Worm (Caenorhabditis elegans) whole organism, midembryonic: ENCODE measurements around the gene srd-16.

Experiments
- cog-1 ChIP-seq: sonication (generic microtip); optimal IDR thresholded peaks from 2 replicates; lab custom pipeline; 2016; ENCODE audit warnings: missing genetic modification characterization, missing compliant biosample characterization
- flt-1 ChIP-seq: fragments of 200-800 bp; sonication (Bioruptor generic); IDR thresholded peaks from 2 replicates; pipeline ENCODE4 v1.3.6; 2022; ENCODE audit warnings: missing genetic modification characterization, missing compliant biosample characterization
- klf-2 ChIP-seq: fragments of 200-800 bp; sonication (Bioruptor generic); conservative IDR thresholded peaks from 2 replicates; pipeline ENCODE4 v1.3.6; 2022; ENCODE audit warnings: missing genetic modification reagents, missing genetic modification characterization, missing compliant biosample characterization
- ref-1 ChIP-seq: fragments of 200-800 bp; sonication (Bioruptor generic); conservative IDR thresholded peaks from 2 replicates; pipeline ENCODE4 v1.3.6; 2022; ENCODE audit warnings: missing genetic modification reagents, missing genetic modification characterization, missing compliant biosample characterization
- ztf-29 ChIP-seq: fragments of 200-800 bp; sonication (Bioruptor generic); IDR thresholded peaks from 2 replicates; pipeline ENCODE4 v1.3.6; 2022; ENCODE audit warnings: missing genetic modification reagents, missing genetic modification characterization, missing compliant biosample characterization

DNA sequence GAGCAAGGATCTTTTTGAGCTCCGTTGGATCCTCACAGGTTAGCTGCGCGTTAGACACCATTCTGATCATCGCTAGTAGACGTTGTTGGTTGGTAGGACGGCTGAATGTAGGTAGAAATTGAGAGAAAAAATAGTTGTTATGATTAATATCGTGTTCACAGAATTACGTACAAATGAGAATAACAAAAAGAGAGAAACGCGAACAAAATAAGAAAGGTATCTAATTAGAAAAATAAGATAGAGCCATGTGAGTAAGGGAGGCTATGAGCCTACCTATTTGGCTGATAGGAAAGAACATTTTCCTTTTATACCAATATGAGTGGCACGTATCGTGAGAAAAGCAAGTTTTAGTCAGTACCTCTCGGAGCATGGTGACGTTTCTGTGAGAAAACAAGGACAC, 16.1 kb downstream of the srd-16 start, which contains the start of gene C04E6.8:
- no peak for TF ChIP-seq ztf-29 (GFP tag; lab: Robert Waterston, UW)
- no peak for TF ChIP-seq ref-1 (GFP tag; lab: Robert Waterston, UW)
- TF ChIP-seq flt-1 = no peak
- no peak for TF ChIP-seq cog-1 (tag; lab: Kevin White, UChicago)
- TF ChIP-seq klf-2 (GFP tag; lab: Robert Waterston, UW) = no peak
